Worm (Caenorhabditis elegans): ENCODE data around the gene xbx-1.

Gene xbx-1

ce11 chrV:14990843-14991242, 10.8 kb downstream of the xbx-1 start, which contains the start of the genes cdt-2 and T01C3.2:
Gene cdt-2 (minus strand): TSS chrV:14991126.
Gene T01C3.2 (plus strand): TSS chrV:14991168.
- TF ChIP-seq odd-2 (tag; optimal IDR thresholded peaks at IDR 0.05) = no peak
- TF ChIP-seq pros-1 (tag; optimal IDR thresholded peaks at IDR 0.05) = no peak
- peak; percentile 19 for TF ChIP-seq nfya-1 (tag; optimal IDR thresholded peaks at IDR 0.05)

- no peak for TF ChIP-seq pha-2 (tag; optimal IDR thresholded peaks at IDR 0.05)
- TF ChIP-seq tbx-7 (tag; optimal IDR thresholded peaks at IDR 0.05) = no peak
- TF ChIP-seq ahr-1 (tag; optimal IDR thresholded peaks at IDR 0.05) = no peak
- no peak for TF ChIP-seq fkh-6 (tag; optimal IDR thresholded peaks at IDR 0.05)
- TF ChIP-seq rnt-1 (tag; optimal IDR thresholded peaks at IDR 0.05) = no peak
- no peak for TF ChIP-seq ceh-22 (tag; optimal IDR thresholded peaks at IDR 0.05)
- no peak for TF ChIP-seq ceh-24 (tag; optimal IDR thresholded peaks at IDR 0.05)
- no peak for TF ChIP-seq che-1 (tag; optimal IDR thresholded peaks at IDR 0.05)
- TF ChIP-seq C38D4.7 (GFP tag; optimal IDR thresholded peaks at IDR 0.05) = no peak
- no peak for TF ChIP-seq syd-9 (tag; optimal IDR thresholded peaks at IDR 0.05)
- TF ChIP-seq ztf-16 (tag; optimal IDR thresholded peaks at IDR 0.05) = no peak
- TF ChIP-seq ref-2 (tag; optimal IDR thresholded peaks at IDR 0.05) = no peak
- no peak for TF ChIP-seq madf-2 (tag; optimal IDR thresholded peaks at IDR 0.05)
- TF ChIP-seq pat-9 (tag; optimal IDR thresholded peaks at IDR 0.05) = no peak
- TF ChIP-seq gmeb-2 (tag; optimal IDR thresholded peaks at IDR 0.05) = no peak
- no peak for TF ChIP-seq unc-3 (GFP tag; conservative IDR thresholded peaks at IDR 0.05)
- TF ChIP-seq unc-3 (tag; optimal IDR thresholded peaks at IDR 0.05) = no peak
- no peak for TF ChIP-seq odd-2 (tag; optimal IDR thresholded peaks at IDR 0.05)
- no peak for TF ChIP-seq pag-3 (tag; optimal IDR thresholded peaks at IDR 0.05; ENCODE audit: borderline replicate concordance)
- no peak for TF ChIP-seq mec-3 (tag; optimal IDR thresholded peaks at IDR 0.05; ENCODE audit: borderline replicate concordance)
These were observed 11.5 kb downstream of the xbx-1 start for ce11 chrV:14991489-14991888.

ce11 chrV:14992627-14993117, 12.6 kb downstream of the xbx-1 start, which contains the start of gene T01C3.3:
Gene T01C3.3 (minus strand): TSS chrV:14992677.
- TF ChIP-seq hlh-13 (GFP tag; optimal IDR thresholded peaks at IDR 0.05) (no peak), odd-2 (tag; optimal IDR thresholded peaks at IDR 0.05) (no peak), fkh-6 (tag; optimal IDR thresholded peaks at IDR 0.05) (no peak), ama-1 (optimal IDR thresholded peaks at IDR 0.05) (no peak), sdc-2 (tag; optimal IDR thresholded peaks at IDR 0.05) (no peak), elt-2 (tag; optimal IDR thresholded peaks at IDR 0.05) (no peak)

ce11 chrV:14993620-14994019, 13.6 kb downstream of the xbx-1 start, which contains the start of gene fil-1:
Gene fil-1 (plus strand): TSS chrV:14993838.
- no peak for TF ChIP-seq hlh-13 (GFP tag; optimal IDR thresholded peaks at IDR 0.05)

- TF ChIP-seq unc-3 (GFP tag; conservative IDR thresholded peaks at IDR 0.05) = no peak
- no peak for TF ChIP-seq unc-3 (tag; optimal IDR thresholded peaks at IDR 0.05)
- TF ChIP-seq nhr-11 (tag; optimal IDR thresholded peaks at IDR 0.05) = no peak
- TF ChIP-seq ztf-16 (tag; optimal IDR thresholded peaks at IDR 0.05) = no peak
- no peak for TF ChIP-seq zip-5 (tag; optimal IDR thresholded peaks at IDR 0.05)
- no peak for TF ChIP-seq ceh-2 (tag; optimal IDR thresholded peaks at IDR 0.05)
- no peak for TF ChIP-seq unc-86 (tag; optimal IDR thresholded peaks at IDR 0.05)
- TF ChIP-seq unc-55 (GFP tag; optimal IDR thresholded peaks at IDR 0.05) = no peak
- no peak for TF ChIP-seq lin-11 (tag; optimal IDR thresholded peaks at IDR 0.05)
- TF ChIP-seq sdc-2 (tag; optimal IDR thresholded peaks at IDR 0.05) = no peak
These were observed 16.2 kb downstream of the xbx-1 start, which contains the start of gene irld-14 for ce11 chrV:14996236-14996635. Gene irld-14 (plus strand): TSS chrV:14996536.

- TF ChIP-seq nhr-11 (tag; optimal IDR thresholded peaks at IDR 0.05) (no peak), syd-9 (tag; optimal IDR thresholded peaks at IDR 0.05) (no peak), pax-1 (tag; optimal IDR thresholded peaks at IDR 0.05) (no peak), ceh-24 (tag; optimal IDR thresholded peaks at IDR 0.05) (no peak), Y22D7AL.16 (tag; optimal IDR thresholded peaks at IDR 0.05) (no peak), tbx-2 (tag; optimal IDR thresholded peaks at IDR 0.05) (no peak), hlh-13 (GFP tag; optimal IDR thresholded peaks at IDR 0.05) (no peak), ceh-31 (tag; optimal IDR thresholded peaks at IDR 0.05) (no peak), ama-1 (optimal IDR thresholded peaks at IDR 0.05) (no peak), ref-2 (tag; optimal IDR thresholded peaks at IDR 0.05) (no peak), ceh-9 (tag; optimal IDR thresholded peaks at IDR 0.05) (no peak), ttx-3 (tag; optimal IDR thresholded peaks at IDR 0.05) (no peak)
These were observed 19.5 kb downstream of the xbx-1 start, which contains the start of gene T01C3.11 for ce11 chrV:14999485-15000023. Gene T01C3.11 (plus strand): TSS chrV:14999535.

Measured in whole organism, late embryonic.